Worm (Caenorhabditis elegans): ENCODE measurements around the gene Y43D4A.5.

DNA sequence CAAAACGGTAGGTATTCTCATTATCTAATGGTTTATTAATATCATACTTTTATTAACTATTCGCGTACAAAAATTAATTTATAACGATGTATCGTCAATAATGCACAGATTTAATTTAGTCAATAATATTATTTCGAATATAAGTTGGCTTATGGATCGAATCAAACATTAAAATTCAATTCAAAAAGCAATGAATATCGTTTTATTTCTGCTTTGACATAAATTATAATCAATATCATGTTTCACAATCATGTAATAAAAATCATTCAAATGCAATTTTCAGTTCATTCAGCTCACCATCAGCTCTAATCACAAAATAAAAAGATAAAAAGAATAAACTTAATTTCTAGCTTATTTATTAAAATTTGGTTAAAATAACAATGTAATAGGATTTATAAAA, 53.1 kb downstream of the Y43D4A.5 start, which contains the start of gene Y116A8A.6:
- TF ChIP-seq alr-1 (tag; optimal IDR thresholded peaks at IDR 0.05) = no peak
- TF ChIP-seq lin-39 (tag; optimal IDR thresholded peaks at IDR 0.05) = no peak
- no peak for TF ChIP-seq R02D3.7 (tag; optimal IDR thresholded peaks at IDR 0.05)
- no peak for TF ChIP-seq ceh-82 (tag; optimal IDR thresholded peaks at IDR 0.05)
- TF ChIP-seq lin-11 (tag; optimal IDR thresholded peaks at IDR 0.05) = no peak
- no peak for TF ChIP-seq mab-5 (tag; optimal IDR thresholded peaks at IDR 0.05)
- TF ChIP-seq lsy-2 (tag; optimal IDR thresholded peaks at IDR 0.05) = no peak
- no peak for TF ChIP-seq nhr-11 (tag; optimal IDR thresholded peaks at IDR 0.05)
- no peak for TF ChIP-seq ztf-4 (tag; optimal IDR thresholded peaks at IDR 0.05)
- TF ChIP-seq Y55F3AM.14 (GFP tag; optimal IDR thresholded peaks at IDR 0.05) = no peak
- TF ChIP-seq elt-3 (tag; optimal IDR thresholded peaks at IDR 0.05) = no peak
- no peak for TF ChIP-seq nhr-237 (tag; optimal IDR thresholded peaks at IDR 0.05)
- no peak for TF ChIP-seq ama-1 (optimal IDR thresholded peaks at IDR 0.05)

Measured in whole organism, L2 larva.